1 fruit fly cellular context compared by ENCODE assay signal in genomic region chrX:3097008-3097407, dm6.
A peak's percentile ranks its signal among the peaks of the same experiment; 100 is the strongest.
TF ChIP-seq lines count a peak whose summit lies in the region.

No protein-coding gene starts in this region.

TF ChIP-seq in whole organism, embryonic, 481 proteins besides CTCF, POLR2A, EP300 and RAD21 (continued from another document):
- peak; percentile 90 for TF ChIP-seq ttk (GFP tag; IDR thresholded peaks at IDR 0.05; lab: Robert Waterston, UW)
- TF ChIP-seq Dll (GFP tag; IDR thresholded peaks at IDR 0.05; lab: Robert Waterston, UW; ENCODE audit: partially characterized antibody), result no peak
- peak; percentile 82 for TF ChIP-seq dati (GFP tag; IDR thresholded peaks at IDR 0.05; lab: Robert Waterston, UW)
- peak; percentile 90 for TF ChIP-seq Optix (GFP tag; IDR thresholded peaks at IDR 0.05; lab: Robert Waterston, UW)
- TF ChIP-seq CG33213 (GFP tag; optimal IDR thresholded peaks at IDR 0.05; lab: Kevin White, UChicago), result peak; percentile 91
- TF ChIP-seq HLHmδ (GFP tag; optimal IDR thresholded peaks at IDR 0.05; lab: Kevin White, UChicago), result no peak
- peak; percentile 84; the same call in 2 of the 3 replicates for TF ChIP-seq CG3726 (GFP tag; IDR thresholded peaks at IDR 0.05; lab: Robert Waterston, UW)
- TF ChIP-seq Ravus (GFP tag; IDR thresholded peaks at IDR 0.05; lab: Robert Waterston, UW), result peak; percentile 47
- TF ChIP-seq CG9876 (GFP tag; optimal IDR thresholded peaks at IDR 0.05; lab: Kevin White, UChicago), result peak; percentile 89
- no peak for TF ChIP-seq unc-4 (GFP tag; IDR thresholded peaks at IDR 0.05; lab: Robert Waterston, UW; ENCODE audit: partially characterized antibody)
- peak; percentile 32 for TF ChIP-seq MESR4 (GFP tag; optimal IDR thresholded peaks at IDR 0.05; lab: Kevin White, UChicago)
- TF ChIP-seq CG18619 (GFP tag; optimal IDR thresholded peaks at IDR 0.05; lab: Kevin White, UChicago), result peak; percentile 87
- peak; percentile 42 for TF ChIP-seq Elba2 (GFP tag; optimal IDR thresholded peaks at IDR 0.05; lab: Kevin White, UChicago)
- peak; percentile 85 for TF ChIP-seq peb (GFP tag; IDR thresholded peaks at IDR 0.05; lab: Robert Waterston, UW)
- TF ChIP-seq CG7786 (GFP tag; optimal IDR thresholded peaks at IDR 0.05; lab: Kevin White, UChicago), result peak; percentile 90
- no peak for TF ChIP-seq CG13894 (tag; optimal IDR thresholded peaks at IDR 0.05; lab: Kevin White, UChicago)
- TF ChIP-seq eve (GFP tag; optimal IDR thresholded peaks at IDR 0.05; lab: Kevin White, UChicago), result peak in 1 of 2 experiments; percentile 96
- peak; percentile 63 for TF ChIP-seq cwo (GFP tag; optimal IDR thresholded peaks at IDR 0.05; lab: Kevin White, UChicago)
- no peak for TF ChIP-seq rib (GFP tag; IDR thresholded peaks at IDR 0.05; lab: Robert Waterston, UW)
- no peak for TF ChIP-seq D (optimal IDR thresholded peaks at IDR 0.05; lab: Kevin White, UChicago)
- TF ChIP-seq D (GFP tag; optimal IDR thresholded peaks at IDR 0.05; lab: Kevin White, UChicago), result peak; percentile 97
- TF ChIP-seq CG2875 (GFP tag; optimal IDR thresholded peaks at IDR 0.05; lab: Kevin White, UChicago), result peak; percentile 94
- TF ChIP-seq fu2 (GFP tag; optimal IDR thresholded peaks at IDR 0.05; lab: Kevin White, UChicago), result peak; percentile 89
- peak; percentile 97 for TF ChIP-seq CG17829 (tag; optimal IDR thresholded peaks at IDR 0.05; lab: Kevin White, UChicago)
- TF ChIP-seq CG42726 (GFP tag; IDR thresholded peaks at IDR 0.05; lab: Robert Waterston, UW; ENCODE audit: partially characterized antibody), result no peak
- TF ChIP-seq CG30431 (GFP tag; optimal IDR thresholded peaks at IDR 0.05; lab: Kevin White, UChicago), result peak; percentile 96
- peak; percentile 71 for TF ChIP-seq eyg (GFP tag; optimal IDR thresholded peaks at IDR 0.05; lab: Kevin White, UChicago)
- peak; percentile 84 for TF ChIP-seq CG12104 (GFP tag; optimal IDR thresholded peaks at IDR 0.05; lab: Kevin White, UChicago)
- peak; percentile 60 for TF ChIP-seq slou (GFP tag; optimal IDR thresholded peaks at IDR 0.05; lab: Kevin White, UChicago)
- no peak for TF ChIP-seq usp (GFP tag; optimal IDR thresholded peaks at IDR 0.05; lab: Kevin White, UChicago)
- peak; percentile 68 for TF ChIP-seq Hmr (GFP tag; optimal IDR thresholded peaks at IDR 0.05; lab: Kevin White, UChicago)
- peak; percentile 87 for TF ChIP-seq CG4854 (GFP tag; optimal IDR thresholded peaks at IDR 0.05; lab: Kevin White, UChicago)
- peak; percentile 88 for TF ChIP-seq ase (GFP tag; IDR thresholded peaks at IDR 0.05; lab: Robert Waterston, UW)
- TF ChIP-seq dan (GFP tag; IDR thresholded peaks at IDR 0.05; lab: Robert Waterston, UW), result peak; percentile 88
